Worm (Caenorhabditis elegans) whole organism, young adult: ENCODE data around the gene Y57G11C.20.

Source experiments
- B0261.1 ChIP-seq: sonication (generic microtip); optimal IDR thresholded peaks from 2 replicates; lab custom pipeline; 2016; ENCODE audit warnings: mild to moderate bottlenecking, missing genetic modification characterization, moderate library complexity, missing compliant biosample characterization
- C17E4.6 ChIP-seq: fragments of 200-800 bp; sonication (Bioruptor generic); IDR thresholded peaks from 2 replicates; pipeline ENCODE4 v1.3.6; 2022; ENCODE audit warnings: missing genetic modification reagents, missing genetic modification characterization, missing compliant biosample characterization
- D2030.7 ChIP-seq: fragments of 200-800 bp; sonication (Bioruptor generic); IDR thresholded peaks from 2 replicates; pipeline ENCODE4 v1.3.6; 2022; ENCODE audit warnings: missing genetic modification reagents, missing genetic modification characterization, missing compliant biosample characterization
- F10E7.11 ChIP-seq: sonication (generic microtip); optimal IDR thresholded peaks from 2 replicates; lab custom pipeline; 2017; ENCODE audit warnings: mild to moderate bottlenecking, missing genetic modification characterization, moderate library complexity, missing compliant biosample characterization
- F22D6.2 ChIP-seq: sonication (generic microtip); optimal IDR thresholded peaks from 2 replicates; lab custom pipeline; 2016; ENCODE audit warnings: mild to moderate bottlenecking, missing genetic modification characterization, missing compliant biosample characterization
- F39B2.1 ChIP-seq: fragments of 200-800 bp; sonication (Bioruptor generic); IDR thresholded peaks from 2 replicates; pipeline ENCODE4 v1.3.6; 2022; ENCODE audit warnings: missing genetic modification reagents, missing genetic modification characterization, missing compliant biosample characterization
- K12H6.12 ChIP-seq: fragments of 200-800 bp; sonication (Bioruptor generic); optimal IDR thresholded peaks from 2 replicates; lab custom pipeline; 2018; ENCODE audit warnings: mild to moderate bottlenecking, missing genetic modification characterization, missing compliant biosample characterization
- T26A5.8 ChIP-seq: sonication (generic microtip); optimal IDR thresholded peaks from 2 replicates; lab custom pipeline; 2016; ENCODE audit warnings: missing genetic modification characterization, missing compliant biosample characterization
- Y53G8AR.9 ChIP-seq: fragments of 200-800 bp; sonication (Bioruptor generic); conservative IDR thresholded peaks from 2 replicates; pipeline ENCODE4 v1.3.6; 2022; ENCODE audit warnings: missing genetic modification reagents, missing genetic modification characterization, missing compliant biosample characterization
- Y67H2A.10 ChIP-seq: fragments of 200-800 bp; sonication (Bioruptor generic); conservative IDR thresholded peaks from 2 replicates; pipeline ENCODE4 v1.3.6; 2022; ENCODE audit warnings: missing genetic modification reagents, missing genetic modification characterization, missing compliant biosample characterization
- attf-5 ChIP-seq: fragments of 200-800 bp; sonication (Bioruptor generic); optimal IDR thresholded peaks from 2 replicates; lab custom pipeline; 2018; ENCODE audit warnings: mild to moderate bottlenecking, missing genetic modification characterization, missing compliant biosample characterization
- attf-6 ChIP-seq: fragments of 200-800 bp; sonication (Bioruptor generic); IDR thresholded peaks from 2 replicates; pipeline ENCODE4 v1.3.6; 2022; ENCODE audit warnings: missing genetic modification reagents, missing genetic modification characterization, missing compliant biosample characterization
- bed-1 ChIP-seq: fragments of 200-800 bp; sonication (Bioruptor generic); IDR thresholded peaks from 2 replicates; pipeline ENCODE4 v1.3.6; 2022; ENCODE audit warnings: missing genetic modification reagents, missing genetic modification characterization, missing compliant biosample characterization
- cebp-2 ChIP-seq: fragments of 200-800 bp; sonication (Bioruptor generic); IDR thresholded peaks from 2 replicates; pipeline ENCODE4 v1.3.6; 2022; ENCODE audit warnings: missing genetic modification characterization, missing compliant biosample characterization
- dpl-1 ChIP-seq: fragments of 150-350 bp; optimal IDR thresholded peaks from 2 replicates; lab custom pipeline; 2014; ENCODE audit warnings: missing biosample characterization, missing genetic modification reagents, missing genetic modification characterization
- efl-1 ChIP-seq: fragments of 150-350 bp; optimal IDR thresholded peaks from 2 replicates; lab custom pipeline; 2014; ENCODE audit warnings: missing biosample characterization, missing genetic modification reagents, missing genetic modification characterization
- egl-18 ChIP-seq: fragments of 200-800 bp; sonication (Bioruptor generic); IDR thresholded peaks from 2 replicates; pipeline ENCODE4 v1.3.6; 2022; ENCODE audit warnings: missing genetic modification reagents, missing genetic modification characterization, missing compliant biosample characterization
- egrh-3 ChIP-seq: fragments of 200-800 bp; sonication (Bioruptor generic); IDR thresholded peaks from 2 replicates; pipeline ENCODE4 v1.3.6; 2022; ENCODE audit warnings: missing genetic modification reagents, missing genetic modification characterization, missing compliant biosample characterization
- gei-17 ChIP-seq: fragments of 200-800 bp; sonication (Bioruptor generic); optimal IDR thresholded peaks from 2 replicates; lab custom pipeline; 2018; ENCODE audit warnings: mild to moderate bottlenecking, missing genetic modification characterization, missing compliant biosample characterization
- hlh-26 ChIP-seq: fragments of 200-800 bp; sonication (Bioruptor generic); conservative IDR thresholded peaks from 2 replicates; pipeline ENCODE4 v1.3.6; 2022; ENCODE audit warnings: missing genetic modification reagents, missing genetic modification characterization, missing compliant biosample characterization
- hmg-1.2 ChIP-seq: fragments of 200-800 bp; sonication (Bioruptor generic); IDR thresholded peaks from 2 replicates; pipeline ENCODE4 v1.3.6; 2022; ENCODE audit warnings: missing genetic modification reagents, missing genetic modification characterization, missing compliant biosample characterization
- lin-26 ChIP-seq: fragments of 200-800 bp; sonication (Bioruptor generic); IDR thresholded peaks from 2 replicates; pipeline ENCODE4 v1.3.6; 2022; ENCODE audit warnings: missing genetic modification reagents, missing genetic modification characterization, missing compliant biosample characterization
- lin-40 ChIP-seq: sonication (generic microtip); optimal IDR thresholded peaks from 2 replicates; lab custom pipeline; 2016; ENCODE audit warnings: missing genetic modification characterization, mild to moderate bottlenecking, missing compliant biosample characterization, missing genotype, missing genetic modification reagents
- madf-6 ChIP-seq: fragments of 200-800 bp; sonication (Bioruptor generic); IDR thresholded peaks from 2 replicates; pipeline ENCODE4 v1.3.6; 2022; ENCODE audit warnings: missing genetic modification reagents, missing genetic modification characterization, missing compliant biosample characterization
- mes-4 ChIP-seq: sonication (generic microtip); optimal IDR thresholded peaks from 2 replicates; lab custom pipeline; 2016; ENCODE audit warnings: missing genotype, missing genetic modification characterization, missing compliant biosample characterization
- mxl-1 ChIP-seq: sonication (generic microtip); optimal IDR thresholded peaks from 2 replicates; lab custom pipeline; 2016; ENCODE audit warnings: missing genetic modification characterization, missing compliant biosample characterization
- nfya-2 ChIP-seq: fragments of 200-800 bp; sonication (Bioruptor generic); IDR thresholded peaks from 2 replicates; pipeline ENCODE4 v1.3.6; 2022; ENCODE audit warnings: missing genetic modification reagents, missing genetic modification characterization, missing compliant biosample characterization
- nhr-27 ChIP-seq: fragments of 200-800 bp; sonication (Bioruptor generic); optimal IDR thresholded peaks from 2 replicates; lab custom pipeline; 2018; ENCODE audit warnings: mild to moderate bottlenecking, missing genetic modification characterization, moderate library complexity, missing compliant biosample characterization
- nhr-80 ChIP-seq: sonication (generic microtip); optimal IDR thresholded peaks from 2 replicates; lab custom pipeline; 2016; ENCODE audit warnings: missing genetic modification characterization, missing compliant biosample characterization
- pha-4 ChIP-seq: fragments of 150-350 bp; sonication (generic microtip); optimal IDR thresholded peaks from 2 replicates; lab custom pipeline; 2014; ENCODE audit warnings: missing biosample characterization, missing genetic modification reagents, missing genetic modification characterization
- snpc-4 ChIP-seq, 5 experiments: fragments of 150-350 bp in 1 of 5; sonication (generic microtip) in 4 of 5; optimal IDR thresholded peaks; 2 replicates each; lab custom pipeline; 2014 to 2018; ENCODE audit warnings: missing genetic modification characterization in 5 of 5, missing biosample characterization in 3 of 5, antibody characterized with exemption in 2 of 5, mild to moderate bottlenecking in 2 of 5, missing compliant biosample characterization in 2 of 5, missing genotype in 2 of 5, moderate library complexity in 2 of 5, missing genetic modification reagents in 1 of 5
- somi-1 ChIP-seq: fragments of 200-800 bp; sonication (Bioruptor generic); optimal IDR thresholded peaks from 2 replicates; lab custom pipeline; 2018; ENCODE audit warnings: mild to moderate bottlenecking, missing genetic modification characterization, missing compliant biosample characterization
- ztf-18 ChIP-seq: sonication (generic microtip); optimal IDR thresholded peaks from 2 replicates; lab custom pipeline; 2016; ENCODE audit warnings: missing genotype, mild to moderate bottlenecking, missing genetic modification characterization, missing compliant biosample characterization
- ztf-25 ChIP-seq: fragments of 200-800 bp; sonication (Bioruptor generic); IDR thresholded peaks from 2 replicates; pipeline ENCODE4 v1.3.6; 2022; ENCODE audit warnings: missing genetic modification reagents, missing genetic modification characterization, missing compliant biosample characterization
- ztf-26 ChIP-seq: sonication (generic microtip); optimal IDR thresholded peaks from 2 replicates; lab custom pipeline; 2017; ENCODE audit warnings: missing genetic modification characterization, missing compliant biosample characterization

Gene Y57G11C.20

DNA sequence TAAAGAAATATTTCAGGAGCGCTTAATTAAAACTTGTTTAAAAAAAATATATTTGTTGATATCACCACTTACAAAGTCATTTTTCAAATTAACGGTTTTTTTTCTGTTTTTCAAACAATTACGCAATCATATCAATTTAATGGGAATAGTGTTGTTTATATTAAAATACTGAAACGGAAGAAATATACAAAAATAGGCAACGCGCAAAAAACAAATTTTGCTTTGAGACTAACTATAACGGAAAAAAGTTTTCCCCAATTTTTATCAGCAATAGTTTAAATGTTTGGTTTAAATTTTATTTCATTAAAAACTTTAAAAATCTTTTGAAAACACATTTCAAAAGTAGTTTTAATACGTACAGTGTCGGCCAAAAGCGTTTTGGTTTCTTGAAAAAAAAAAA is 25.4 kb downstream of the Y57G11C.20 start:
- TF ChIP-seq B0261.1 (tag; lab: Kevin White, UChicago) (no peak), F22D6.2 (tag; lab: Kevin White, UChicago) (no peak), Y67H2A.10 (GFP tag; lab: Robert Waterston, UW) (no peak), D2030.7 (GFP tag; lab: Robert Waterston, UW) (no peak), somi-1 (no peak), Y53G8AR.9 (no peak), hlh-26 (GFP tag; lab: Robert Waterston, UW) (no peak), gei-17 (GFP tag; lab: Kevin White, UChicago) (no peak), hmg-1.2 (no peak), nfya-2 (GFP tag; lab: Robert Waterston, UW) (no peak), bed-1 (GFP tag; lab: Robert Waterston, UW) (no peak), madf-6 (no peak)
- TF ChIP-seq, all 124 proteins: peak for 0

DNA sequence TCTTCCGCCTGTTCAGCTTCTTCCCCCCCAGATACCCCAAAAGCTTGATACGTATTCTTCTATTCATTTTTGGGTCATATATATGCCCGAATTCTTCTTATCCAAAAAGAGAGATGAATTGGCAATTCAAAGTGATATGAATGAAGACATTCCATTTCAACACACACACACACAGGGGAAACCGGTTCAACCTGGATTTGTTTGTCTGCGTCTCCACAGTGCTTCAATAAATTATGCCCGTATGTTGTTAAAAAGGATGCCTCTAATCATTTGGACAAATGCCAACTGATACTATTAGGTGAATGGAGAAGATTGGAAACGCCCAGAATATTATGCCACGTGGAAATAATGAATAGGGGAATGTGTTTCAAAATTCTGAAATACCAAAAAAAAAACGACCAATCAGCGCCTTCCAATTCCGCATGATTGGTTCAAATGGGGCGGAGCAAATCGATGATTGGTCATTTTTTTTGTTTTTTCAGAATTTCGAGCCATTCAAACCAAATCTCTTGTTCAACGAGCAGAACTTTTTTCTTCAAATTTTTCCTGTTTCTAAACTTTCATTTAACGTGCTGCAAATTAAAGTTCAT is 26.8 kb downstream of the Y57G11C.20 start:
- TF ChIP-seq nhr-80, result no peak
- TF ChIP-seq egl-18 (GFP tag; lab: Robert Waterston, UW), result no peak
- TF ChIP-seq T26A5.8, result no peak
- no peak for TF ChIP-seq mxl-1 (tag; lab: Kevin White, UChicago)
- no peak for TF ChIP-seq B0261.1 (tag; lab: Kevin White, UChicago)
- no peak for TF ChIP-seq ztf-25 (GFP tag; lab: Robert Waterston, UW)
- no peak for TF ChIP-seq C17E4.6
- TF ChIP-seq lin-40 (tag; lab: Kevin White, UChicago), result no peak
- TF ChIP-seq mes-4 (tag; lab: Kevin White, UChicago), result no peak
- TF ChIP-seq nhr-27, result no peak
- no peak for TF ChIP-seq somi-1
- TF ChIP-seq F10E7.11, result no peak

DNA sequence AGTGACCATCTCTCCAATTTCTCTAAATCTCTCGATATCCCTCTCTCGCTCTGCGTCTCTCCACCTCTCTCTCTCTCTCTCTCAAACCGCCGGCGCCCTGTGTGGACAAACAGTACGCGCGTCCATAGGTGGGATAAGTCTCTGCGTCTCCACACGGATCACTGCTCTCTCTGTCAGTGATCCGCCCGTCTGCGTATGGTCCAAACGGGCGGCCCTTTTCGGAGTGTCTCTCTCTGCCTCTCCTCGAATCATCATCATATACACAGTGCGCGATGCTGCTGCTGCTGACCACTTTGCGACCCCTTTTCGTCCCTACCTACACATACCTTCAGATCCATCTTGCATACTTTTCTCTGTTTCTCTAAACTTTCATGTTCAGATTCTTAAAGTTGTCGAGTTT is 29.2 kb downstream of the Y57G11C.20 start:
- TF ChIP-seq hmg-1.2 (peak; percentile 79), attf-5 (GFP tag; lab: Kevin White, UChicago) (peak; percentile 43), dpl-1 (no peak), lin-26 (GFP tag; lab: Robert Waterston, UW) (0 out of 2 replicates have a peak, but pooled peaks have one; percentile 14), F39B2.1 (GFP tag; lab: Robert Waterston, UW) (0 out of 2 replicates have a peak, but pooled peaks have one; percentile 14), snpc-4 (GFP tag; optimal IDR thresholded peaks at IDR 0.05; lab: Kevin White, UChicago) (no peak), snpc-4 (tag; optimal IDR thresholded peaks at IDR 0.05; lab: Kevin White, UChicago) (peak in 2 of 4 experiments; percentile 71 to 75), efl-1 (GFP tag; lab: Kevin White, UChicago) (peak; percentile 7), pha-4 (tag; lab: Kevin White, UChicago) (no peak), cebp-2 (GFP tag; lab: Robert Waterston, UW) (peak; percentile 66; the same call in 1 of the 2 replicates), ztf-26 (peak; percentile 58), K12H6.12 (tag; lab: Kevin White, UChicago) (peak; percentile 19), ztf-18 (tag; lab: Kevin White, UChicago) (peak; percentile 9), bed-1 (GFP tag; lab: Robert Waterston, UW) (no peak), attf-6 (GFP tag; lab: Robert Waterston, UW) (0 out of 2 replicates have a peak, but pooled peaks have one; percentile 31), egrh-3 (GFP tag; lab: Robert Waterston, UW) (no peak), mxl-1 (tag; lab: Kevin White, UChicago) (no peak)
- TF ChIP-seq, all 124 proteins: peak for 11
